Fruit fly (Drosophila melanogaster) whole organism: ENCODE data around the gene stv.

Experiments
- CG8478 ChIP-seq: fragments of >200 bp; optimal IDR thresholded peaks from 2 replicates; lab custom pipeline; 2018; ENCODE audit warnings: inconsistent platforms
- Dll ChIP-seq: fragments of >200 bp; optimal IDR thresholded peaks from 2 replicates; lab custom pipeline; 2017
- EcR ChIP-seq, 2 experiments: fragments of >200 bp; optimal IDR thresholded peaks; 2 replicates each; lab custom pipeline; 2017; ENCODE audit warnings: missing biosample characterization in 2 of 2, missing genetic modification characterization in 2 of 2, missing genetic modification reagents in 2 of 2
- pan ChIP-seq: fragments of >200 bp; optimal IDR thresholded peaks from 2 replicates; lab custom pipeline; 2017
- psq ChIP-seq: fragments of >200 bp; optimal IDR thresholded peaks from 2 replicates; lab custom pipeline; 2017
- usp ChIP-seq: fragments of >200 bp; optimal IDR thresholded peaks from 2 replicates; lab custom pipeline; 2017; ENCODE audit warnings: missing biosample characterization, missing genetic modification characterization, mixed read lengths

stv gene

dm6 chr3L:13477453-13478184, at the start of gene stv:
TSS of gene stv (plus strand) at chr3L:13477541.
- TF ChIP-seq pan (lab: Kevin White, UChicago) (no peak), EcR (GFP tag; optimal IDR thresholded peaks at IDR 0.05; lab: Kevin White, UChicago) (no peak), psq (lab: Kevin White, UChicago) (no peak), usp (GFP tag; lab: Kevin White, UChicago) (no peak), Dll (lab: Kevin White, UChicago) (no peak), CG8478 (no peak)

DNA sequence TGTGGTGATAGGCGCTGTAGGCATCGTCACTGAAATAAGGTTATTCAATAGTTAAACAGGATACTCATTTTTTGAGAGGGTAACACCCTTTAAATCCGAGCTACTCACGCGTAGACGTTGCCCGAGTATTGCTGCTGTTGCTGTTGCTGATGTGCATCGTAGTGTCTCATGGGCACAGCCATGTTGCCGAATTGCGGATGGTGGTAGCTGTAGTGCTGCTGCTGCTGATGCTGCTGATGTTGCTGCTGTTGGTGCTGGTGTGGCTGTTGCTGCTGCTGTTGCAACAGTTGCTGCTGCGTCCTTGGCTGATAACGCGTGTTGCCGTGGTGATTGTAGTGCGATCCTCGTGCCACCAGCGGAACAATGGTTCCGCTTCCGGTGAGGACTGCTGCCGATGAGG, 47.2 kb upstream of the stv start:
- TF ChIP-seq psq (lab: Kevin White, UChicago) (no peak), CG8478 (no peak), EcR (GFP tag; optimal IDR thresholded peaks at IDR 0.05; lab: Kevin White, UChicago) (no peak), Dll (lab: Kevin White, UChicago) (no peak), usp (GFP tag; lab: Kevin White, UChicago) (no peak), pan (lab: Kevin White, UChicago) (no peak)

dm6 chr3L:13432791-13433190, 44.5 kb upstream of the stv start:
- TF ChIP-seq Dll (lab: Kevin White, UChicago) = no peak
- TF ChIP-seq pan (lab: Kevin White, UChicago) = no peak
- TF ChIP-seq EcR (GFP tag; optimal IDR thresholded peaks at IDR 0.05; lab: Kevin White, UChicago) = no peak
- TF ChIP-seq psq (lab: Kevin White, UChicago) = no peak
- no peak for TF ChIP-seq usp (GFP tag; lab: Kevin White, UChicago)
- TF ChIP-seq CG8478 = no peak

DNA sequence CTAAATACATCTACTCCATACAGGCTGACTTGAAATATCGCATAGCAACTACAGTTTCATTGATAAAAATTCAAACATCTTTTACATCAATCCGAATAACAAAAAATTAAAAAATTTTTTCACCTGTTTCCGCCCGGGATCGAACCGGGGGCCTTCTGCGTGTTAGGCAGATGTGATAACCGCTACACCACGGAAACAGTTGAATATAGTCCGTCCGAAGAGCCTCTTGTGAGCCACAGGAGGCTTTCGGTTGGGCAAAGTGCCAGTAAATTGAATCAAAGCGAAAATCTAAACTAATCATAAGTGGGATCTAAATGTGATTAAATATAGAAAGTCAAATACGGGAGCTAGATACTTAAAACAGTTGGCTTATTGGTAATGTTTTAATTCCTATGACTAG, 43.8 kb upstream of the stv start:
- TF ChIP-seq CG8478 (no peak), usp (GFP tag; lab: Kevin White, UChicago) (no peak), EcR (GFP tag; optimal IDR thresholded peaks at IDR 0.05; lab: Kevin White, UChicago) (no peak), Dll (lab: Kevin White, UChicago) (no peak)

DNA sequence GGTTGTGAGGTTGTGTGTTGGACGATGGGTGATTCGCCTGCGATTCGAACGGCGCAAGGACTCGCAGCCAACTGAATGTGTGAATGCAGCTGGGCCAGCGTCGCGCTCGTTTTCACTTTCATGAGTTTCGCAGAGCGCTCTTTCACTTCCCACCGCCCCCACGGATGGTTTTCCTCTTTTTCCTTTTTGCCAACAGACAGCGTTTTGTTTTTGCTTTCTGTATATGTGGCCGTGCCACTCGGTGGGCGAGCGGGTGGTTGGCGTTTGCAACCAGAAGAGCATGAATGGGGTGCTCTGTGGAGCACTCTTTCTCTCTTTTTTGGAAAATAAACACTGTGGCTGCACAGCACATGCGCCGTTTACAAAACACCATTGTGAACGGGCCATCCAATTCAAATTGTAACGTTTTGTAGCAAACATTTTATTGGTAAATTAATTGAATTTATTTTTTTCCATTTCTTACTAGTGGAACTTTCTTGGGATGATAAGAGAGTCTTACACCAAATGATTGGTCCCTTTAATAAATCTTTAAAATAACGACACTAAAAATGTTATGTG, 42.1 kb upstream of the stv start, which contains the start of gene CG10713:
CG10713 (minus strand) TSS at position 60 of the 558 bp plus-strand sequence.
- TF ChIP-seq usp (GFP tag; lab: Kevin White, UChicago) = no peak
- TF ChIP-seq Dll (lab: Kevin White, UChicago) = no peak
- TF ChIP-seq pan (lab: Kevin White, UChicago) = no peak
- no peak for TF ChIP-seq CG8478
- no peak for TF ChIP-seq EcR (GFP tag; optimal IDR thresholded peaks at IDR 0.05; lab: Kevin White, UChicago)

- no peak for TF ChIP-seq usp (GFP tag; lab: Kevin White, UChicago)
- TF ChIP-seq pan (lab: Kevin White, UChicago) = no peak
Observed at dm6 chr3L:13437036-13437435, 40.3 kb upstream of the stv start, which contains the start of gene CG10154. TSS of gene CG10154 (minus strand) at chr3L:13437136.

- no peak for TF ChIP-seq psq (lab: Kevin White, UChicago)
- TF ChIP-seq Dll (lab: Kevin White, UChicago) = no peak
- no peak for TF ChIP-seq usp (GFP tag; lab: Kevin White, UChicago)
- no peak for TF ChIP-seq CG8478
- no peak for TF ChIP-seq pan (lab: Kevin White, UChicago)
- no peak for TF ChIP-seq EcR (GFP tag; optimal IDR thresholded peaks at IDR 0.05; lab: Kevin White, UChicago)
Observed at dm6 chr3L:13437654-13438053, 39.7 kb upstream of the stv start, which contains the start of gene CG10725. TSS of gene CG10725 (plus strand) at chr3L:13437954.

- no peak for TF ChIP-seq Dll (lab: Kevin White, UChicago)
Observed at dm6 chr3L:13440370-13440960, 36.9 kb upstream of the stv start, which contains the start of the genes CG10140 and CG14109. TSS of gene CG10140 (minus strand) at chr3L:13440470. TSS of gene CG14109 (plus strand) at chr3L:13440910.

- no peak for TF ChIP-seq CG8478
Observed at dm6 chr3L:13442400-13442799, 34.9 kb upstream of the stv start, which contains the start of gene cmb. TSS of gene cmb (plus strand) at chr3L:13442594.

- TF ChIP-seq Dll (lab: Kevin White, UChicago) = no peak
Observed at dm6 chr3L:13450177-13450793, 27.1 kb upstream of the stv start, which contains the start of the genes JMJD7 and CG10738. TSS of gene JMJD7 (minus strand) at chr3L:13450283. TSS of gene CG10738 (plus strand) at chr3L:13450770.

DNA sequence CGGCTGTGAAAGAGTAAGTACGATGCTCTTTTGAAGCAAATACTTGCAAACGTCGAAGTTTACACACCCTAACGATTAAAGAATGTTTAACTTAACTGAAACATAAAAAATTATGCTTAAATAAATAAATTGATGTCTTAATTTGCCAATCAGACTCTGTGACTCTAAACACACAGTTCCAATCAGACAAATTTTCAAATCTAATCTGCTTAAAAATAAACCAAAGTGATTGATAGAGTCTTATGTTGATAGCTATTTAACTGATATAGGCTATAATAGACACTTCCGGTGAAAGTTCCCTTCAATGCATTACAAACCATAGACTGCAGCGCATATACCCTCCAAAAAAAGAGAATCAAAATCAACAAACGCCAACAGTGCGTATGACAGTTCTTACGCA, 25.8 kb upstream of the stv start:
- TF ChIP-seq psq (lab: Kevin White, UChicago) (no peak), Dll (lab: Kevin White, UChicago) (no peak), pan (lab: Kevin White, UChicago) (no peak), EcR (GFP tag; optimal IDR thresholded peaks at IDR 0.05; lab: Kevin White, UChicago) (no peak), CG8478 (no peak), usp (GFP tag; lab: Kevin White, UChicago) (no peak)

- TF ChIP-seq EcR (GFP tag; optimal IDR thresholded peaks at IDR 0.05; lab: Kevin White, UChicago) (no peak), pan (lab: Kevin White, UChicago) (no peak), Dll (lab: Kevin White, UChicago) (no peak), usp (GFP tag; lab: Kevin White, UChicago) (no peak), CG8478 (no peak)
Observed at dm6 chr3L:13452281-13452680, 25.1 kb upstream of the stv start.
